Worm (Caenorhabditis elegans): ENCODE results near the gene xpf-1.

ce11 chrII:11688643-11689042, 7.3 kb upstream of the xpf-1 start, which contains the start of gene kel-1:
- no peak for TF ChIP-seq ztf-29 (GFP tag; IDR thresholded peaks at IDR 0.05)
- no peak for TF ChIP-seq ref-1 (GFP tag; conservative IDR thresholded peaks at IDR 0.05)
- TF ChIP-seq flt-1 (GFP tag; IDR thresholded peaks at IDR 0.05): no peak
- no peak for TF ChIP-seq klf-2 (GFP tag; conservative IDR thresholded peaks at IDR 0.05)
